Worm (Caenorhabditis elegans): ENCODE measurements around the gene nlp-25.

nlp-25 gene

DNA sequence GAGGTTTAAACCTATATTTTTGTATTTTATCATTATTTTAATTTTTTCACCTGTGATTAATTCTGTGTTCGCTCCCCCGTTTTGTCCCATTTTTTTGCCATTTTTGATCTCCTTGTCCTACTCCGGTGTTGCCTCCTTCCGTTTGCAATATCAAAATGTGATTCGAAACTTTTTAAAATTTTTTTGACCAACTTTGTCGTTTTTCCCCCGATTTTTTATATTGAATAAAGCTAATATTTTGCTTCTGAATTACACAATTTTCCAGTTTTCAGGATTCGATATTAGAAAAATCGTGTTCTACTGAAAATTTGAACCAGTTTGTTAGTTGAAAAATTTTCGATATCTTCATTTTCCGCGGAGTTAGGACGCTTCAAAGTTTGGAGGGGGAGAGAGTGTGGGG is at the start of gene nlp-25:
nlp-25 (plus strand) TSS at position 301 of the 400 bp plus-strand sequence.
- TF ChIP-seq him-1 (tag; optimal IDR thresholded peaks at IDR 0.05) (no peak), W03F9.2 (tag; optimal IDR thresholded peaks at IDR 0.05) (no peak), dao-5 (tag; optimal IDR thresholded peaks at IDR 0.05) (no peak)

- TF ChIP-seq W03F9.2 (tag; optimal IDR thresholded peaks at IDR 0.05): no peak
- TF ChIP-seq him-1 (tag; optimal IDR thresholded peaks at IDR 0.05): no peak
- TF ChIP-seq dao-5 (tag; optimal IDR thresholded peaks at IDR 0.05): no peak
Observed at ce11 chrV:19565082-19565481, 40.9 kb upstream of the nlp-25 start, which contains the start of gene kcnl-1. TSS of gene kcnl-1 (plus strand) at chrV:19565382.

ce11 chrV:19570102-19570501 is 35.9 kb upstream of the nlp-25 start:
- TF ChIP-seq dao-5 (tag; optimal IDR thresholded peaks at IDR 0.05): no peak
- no peak for TF ChIP-seq him-1 (tag; optimal IDR thresholded peaks at IDR 0.05)
- TF ChIP-seq W03F9.2 (tag; optimal IDR thresholded peaks at IDR 0.05): no peak

ce11 chrV:19579509-19579908 is 26.5 kb upstream of the nlp-25 start:
- TF ChIP-seq dao-5 (tag; optimal IDR thresholded peaks at IDR 0.05): no peak
- TF ChIP-seq him-1 (tag; optimal IDR thresholded peaks at IDR 0.05): no peak
- TF ChIP-seq W03F9.2 (tag; optimal IDR thresholded peaks at IDR 0.05): no peak

DNA sequence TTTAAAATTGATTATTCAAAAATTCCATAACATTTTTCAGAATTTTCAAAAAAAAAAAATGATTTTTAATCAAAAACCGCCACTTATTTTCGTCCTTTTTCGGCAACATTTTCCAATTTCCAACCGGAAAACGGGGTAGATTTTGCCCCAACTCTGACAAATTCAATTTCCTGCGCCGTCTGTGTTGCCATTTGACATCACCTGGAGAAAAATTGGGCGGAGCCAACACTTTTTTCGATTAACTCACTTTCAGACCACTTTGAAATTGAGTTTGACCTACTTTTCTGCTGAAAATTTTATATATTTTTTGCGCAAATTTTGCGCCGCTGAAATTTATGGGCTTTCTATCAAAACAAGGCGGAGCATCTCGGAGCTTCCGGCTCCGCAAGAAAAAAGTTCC is 23.7 kb upstream of the nlp-25 start:
- TF ChIP-seq him-1 (tag; optimal IDR thresholded peaks at IDR 0.05) (no peak), dao-5 (tag; optimal IDR thresholded peaks at IDR 0.05) (no peak), W03F9.2 (tag; optimal IDR thresholded peaks at IDR 0.05) (no peak)

ce11 chrV:19590826-19591225 is 15.2 kb upstream of the nlp-25 start:
- no peak for TF ChIP-seq dao-5 (tag; optimal IDR thresholded peaks at IDR 0.05)
- no peak for TF ChIP-seq him-1 (tag; optimal IDR thresholded peaks at IDR 0.05)
- TF ChIP-seq W03F9.2 (tag; optimal IDR thresholded peaks at IDR 0.05): no peak

DNA sequence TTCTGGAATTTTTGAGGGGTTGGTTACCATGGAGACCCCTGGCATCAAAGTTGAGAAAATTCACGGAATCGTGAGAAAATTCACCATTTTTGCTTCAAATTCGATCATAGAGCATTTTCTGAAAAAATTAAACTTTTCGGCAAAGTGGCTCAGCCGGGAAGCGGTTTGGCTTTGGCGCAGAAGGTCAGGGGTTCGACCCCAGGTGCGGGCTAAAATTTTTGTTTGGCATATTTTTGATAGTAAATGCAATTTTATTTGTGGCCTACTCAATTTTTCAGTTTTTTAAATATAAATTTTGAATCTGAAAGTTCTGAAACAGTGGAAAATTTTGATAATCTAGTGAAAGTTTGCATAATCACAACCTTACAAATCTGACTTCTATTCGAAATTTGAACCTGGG is 6.9 kb upstream of the nlp-25 start:
- TF ChIP-seq W03F9.2 (tag; optimal IDR thresholded peaks at IDR 0.05): no peak
- no peak for TF ChIP-seq dao-5 (tag; optimal IDR thresholded peaks at IDR 0.05)
- no peak for TF ChIP-seq him-1 (tag; optimal IDR thresholded peaks at IDR 0.05)

ce11 chrV:19605415-19605814 is 565 bp upstream of the nlp-25 start:
- TF ChIP-seq W03F9.2 (tag; optimal IDR thresholded peaks at IDR 0.05): no peak
- TF ChIP-seq him-1 (tag; optimal IDR thresholded peaks at IDR 0.05): no peak
- no peak for TF ChIP-seq dao-5 (tag; optimal IDR thresholded peaks at IDR 0.05)

ce11 chrV:19608665-19609064 is 2.7 kb downstream of the nlp-25 start:
- TF ChIP-seq him-1 (tag; optimal IDR thresholded peaks at IDR 0.05) (no peak), dao-5 (tag; optimal IDR thresholded peaks at IDR 0.05) (no peak), W03F9.2 (tag; optimal IDR thresholded peaks at IDR 0.05) (no peak)

ce11 chrV:19609194-19609593 is 3.2 kb downstream of the nlp-25 start, which contains the start of gene grsp-1:
TSS of gene grsp-1 (plus strand) at chrV:19609494.
- TF ChIP-seq dao-5 (tag; optimal IDR thresholded peaks at IDR 0.05) (no peak), W03F9.2 (tag; optimal IDR thresholded peaks at IDR 0.05) (no peak), him-1 (tag; optimal IDR thresholded peaks at IDR 0.05) (no peak)

ce11 chrV:19610118-19610707 is 4.2 kb downstream of the nlp-25 start:
- no peak for TF ChIP-seq him-1 (tag; optimal IDR thresholded peaks at IDR 0.05)
- no peak for TF ChIP-seq dao-5 (tag; optimal IDR thresholded peaks at IDR 0.05)
- TF ChIP-seq W03F9.2 (tag; optimal IDR thresholded peaks at IDR 0.05): no peak

- no peak for TF ChIP-seq dao-5 (tag; optimal IDR thresholded peaks at IDR 0.05)
- no peak for TF ChIP-seq him-1 (tag; optimal IDR thresholded peaks at IDR 0.05)
- no peak for TF ChIP-seq W03F9.2 (tag; optimal IDR thresholded peaks at IDR 0.05)
Observed at ce11 chrV:19611675-19612345, 5.8 kb downstream of the nlp-25 start.

DNA sequence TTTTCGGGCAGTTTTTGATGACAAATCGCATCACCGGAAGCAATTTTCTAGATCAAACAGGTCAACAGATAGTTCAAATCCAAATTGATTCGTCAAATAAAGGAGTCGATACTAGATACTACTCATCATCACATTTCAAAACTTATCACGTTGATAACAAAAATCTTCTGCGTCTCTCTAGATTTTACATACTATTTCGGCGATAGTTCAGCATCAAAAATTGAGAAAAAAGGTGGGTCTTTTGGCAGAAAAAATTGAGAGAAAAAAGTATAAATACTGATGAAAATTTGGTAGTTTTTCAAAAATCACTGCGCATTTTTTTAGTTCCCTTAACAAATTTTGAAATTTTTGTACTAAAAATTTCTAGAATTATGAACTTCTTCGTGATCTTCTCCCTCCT is 7.2 kb downstream of the nlp-25 start, which contains the start of gene nlp-26:
nlp-26 (plus strand) TSS at position 301 of the 400 bp plus-strand sequence.
- no peak for TF ChIP-seq W03F9.2 (tag; optimal IDR thresholded peaks at IDR 0.05)
- no peak for TF ChIP-seq him-1 (tag; optimal IDR thresholded peaks at IDR 0.05)
- TF ChIP-seq dao-5 (tag; optimal IDR thresholded peaks at IDR 0.05): no peak

DNA sequence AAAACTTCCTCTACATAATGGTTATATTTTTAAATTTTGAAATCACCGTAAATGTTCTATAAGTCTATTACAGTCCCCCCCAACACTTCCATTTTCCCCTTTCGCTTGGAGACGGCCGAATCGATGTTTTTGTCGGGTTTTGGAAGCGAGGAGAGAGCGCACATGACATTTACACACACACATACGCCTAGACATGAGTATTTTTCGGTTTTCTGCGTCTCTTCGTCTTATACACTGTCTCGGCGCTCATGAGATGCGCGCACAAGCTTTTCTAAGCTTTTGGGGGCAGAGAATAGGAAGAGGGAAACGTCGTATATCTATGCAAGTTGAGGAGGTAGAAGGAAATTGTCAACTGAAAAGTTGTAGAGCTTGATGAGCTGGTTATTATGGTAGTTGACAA is 14.1 kb downstream of the nlp-25 start:
- no peak for TF ChIP-seq dao-5 (tag; optimal IDR thresholded peaks at IDR 0.05)
- TF ChIP-seq him-1 (tag; optimal IDR thresholded peaks at IDR 0.05): no peak
- TF ChIP-seq W03F9.2 (tag; optimal IDR thresholded peaks at IDR 0.05): no peak

Data from whole organism, L4/young adult.